Fruit fly (Drosophila melanogaster): ENCODE data around the gene AlaRS.

AlaRS gene

DNA sequence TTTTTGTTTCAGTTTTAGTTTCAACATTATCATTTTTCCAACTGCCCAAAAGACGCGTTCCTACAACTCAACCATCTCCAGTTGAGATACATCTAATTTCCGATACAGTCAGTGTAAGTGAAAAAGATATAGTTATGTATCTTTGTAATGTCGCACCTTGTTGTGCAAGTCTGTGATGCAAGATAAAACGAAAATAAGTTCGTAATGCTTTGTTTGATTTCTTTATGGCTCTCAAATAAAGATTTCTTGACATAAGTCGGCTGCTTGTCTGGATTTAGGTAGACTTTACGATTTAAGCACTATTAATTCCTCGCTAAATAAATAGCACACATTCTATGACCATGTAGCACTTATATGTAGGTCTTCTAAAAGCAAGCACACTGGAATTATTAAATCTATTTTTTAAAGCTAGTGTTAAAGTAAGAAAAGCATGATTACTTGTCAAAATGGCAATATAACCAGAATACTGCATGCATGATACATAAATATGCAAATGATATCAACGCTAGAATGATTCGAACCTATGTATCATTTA is 3.5 kb upstream of the AlaRS start:
- TF ChIP-seq CG17801 (GFP tag; optimal IDR thresholded peaks at IDR 0.05; ENCODE audit: partially characterized antibody): no peak

- peak; percentile 98 for TF ChIP-seq CG17801 (GFP tag; optimal IDR thresholded peaks at IDR 0.05; ENCODE audit: partially characterized antibody)
These were observed 2.6 kb upstream of the AlaRS start, which contains the start of the genes Dad1 and CG13384 for dm6 chr2L:8384108-8384601. Gene Dad1, minus strand, starts transcription at chr2L:8384137. Gene CG13384, plus strand, starts transcription at chr2L:8384455.

dm6 chr2L:8382646-8383045 is 1.1 kb upstream of the AlaRS start, which contains the start of the genes CG13392 and Rcd4:
Gene CG13392, minus strand, starts transcription at chr2L:8382807.
Gene Rcd4, plus strand, starts transcription at chr2L:8382861.
- TF ChIP-seq CG17801 (GFP tag; optimal IDR thresholded peaks at IDR 0.05; ENCODE audit: partially characterized antibody): peak; percentile 63

DNA sequence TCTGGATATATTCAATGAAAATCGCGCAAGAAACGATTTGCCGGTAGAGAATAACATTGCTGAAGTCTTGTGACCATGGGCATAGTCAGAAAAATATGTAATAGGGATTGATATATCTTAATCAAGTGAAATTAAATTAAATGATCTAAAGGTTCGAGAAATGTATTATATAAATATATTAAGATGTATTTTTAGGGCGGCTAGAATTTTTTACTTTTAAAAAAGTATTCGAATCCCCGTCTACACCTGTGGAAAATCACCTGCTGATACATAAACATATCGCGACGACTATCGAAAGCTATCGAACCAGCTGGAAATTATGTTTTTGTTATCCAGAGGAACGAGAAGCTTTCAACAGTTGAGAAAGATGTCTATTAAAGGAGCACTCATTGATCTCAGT is 4.8 kb downstream of the AlaRS start, which contains the start of the genes CG13390 and CG17294:
TSS of gene CG13390 (minus strand) at position 81 of the 400 bp plus-strand sequence.
TSS of gene CG17294 (plus strand) at position 319 of the 400 bp plus-strand sequence.
- TF ChIP-seq CG17801 (GFP tag; optimal IDR thresholded peaks at IDR 0.05; ENCODE audit: partially characterized antibody): peak; percentile 100

dm6 chr2L:8374235-8374634 is 7.3 kb downstream of the AlaRS start, which contains the start of gene Wdr82:
Gene Wdr82, plus strand, starts transcription at chr2L:8374461.
- TF ChIP-seq CG17801 (GFP tag; optimal IDR thresholded peaks at IDR 0.05; ENCODE audit: partially characterized antibody): peak; percentile 12

- TF ChIP-seq CG17801 (GFP tag; optimal IDR thresholded peaks at IDR 0.05; ENCODE audit: partially characterized antibody): no peak
These were observed 9.3 kb downstream of the AlaRS start for dm6 chr2L:8372248-8372647.

- TF ChIP-seq CG17801 (GFP tag; optimal IDR thresholded peaks at IDR 0.05; ENCODE audit: partially characterized antibody): peak; percentile 49
These were observed 10.1 kb downstream of the AlaRS start for dm6 chr2L:8371354-8371937.

- peak; percentile 80 for TF ChIP-seq CG17801 (GFP tag; optimal IDR thresholded peaks at IDR 0.05; ENCODE audit: partially characterized antibody)
These were observed 10.9 kb downstream of the AlaRS start, which contains the start of gene CG17292 for dm6 chr2L:8370364-8371326. Gene CG17292, plus strand, starts transcription at chr2L:8370454.

DNA sequence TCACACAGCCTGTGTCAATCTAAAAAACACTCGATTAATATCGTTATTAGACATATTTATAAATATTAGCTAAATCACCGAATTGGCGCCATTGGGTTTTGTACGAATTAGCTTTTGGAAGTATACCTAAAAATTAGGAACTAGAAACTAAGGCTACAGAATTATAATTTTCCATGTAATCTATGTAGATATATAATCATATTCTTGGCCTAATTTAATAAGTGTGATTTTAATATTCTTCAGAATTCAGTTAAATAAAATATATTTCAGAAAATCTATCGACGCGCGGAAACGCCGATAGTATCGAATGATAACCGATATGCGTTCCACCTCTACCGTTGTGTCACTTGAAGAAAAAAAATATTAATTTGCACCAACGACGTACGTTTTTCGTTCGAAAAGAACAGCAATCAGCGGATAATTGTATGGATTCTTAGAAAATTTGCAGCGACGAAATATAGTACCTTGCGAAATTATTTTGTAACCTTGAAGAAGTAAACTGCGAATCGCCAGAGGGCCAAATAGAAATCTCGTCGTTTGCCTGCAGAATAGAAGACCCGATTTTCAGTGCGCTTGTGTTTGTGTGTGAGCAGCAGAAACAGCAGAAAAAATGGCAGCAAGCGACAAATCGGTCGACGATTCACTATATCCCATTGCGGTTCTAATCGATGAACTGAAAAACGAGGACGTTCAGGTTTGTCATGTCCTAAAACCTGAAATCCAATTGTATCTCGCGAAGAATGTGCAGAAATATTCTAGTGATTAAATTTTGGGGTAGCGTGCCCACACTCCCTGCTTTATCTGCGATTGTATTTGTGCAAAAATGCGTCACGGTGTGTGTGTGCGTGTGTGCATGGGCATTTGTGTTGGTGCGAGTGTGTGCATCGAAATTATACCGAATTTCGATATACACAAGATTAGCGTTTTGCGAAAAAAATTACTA is 15.6 kb downstream of the AlaRS start, which contains the start of gene Pp2A-29B:
TSS of gene Pp2A-29B (plus strand) at position 338 of the 943 bp plus-strand sequence.
- peak; percentile 32 for TF ChIP-seq CG17801 (GFP tag; optimal IDR thresholded peaks at IDR 0.05; ENCODE audit: partially characterized antibody)

DNA sequence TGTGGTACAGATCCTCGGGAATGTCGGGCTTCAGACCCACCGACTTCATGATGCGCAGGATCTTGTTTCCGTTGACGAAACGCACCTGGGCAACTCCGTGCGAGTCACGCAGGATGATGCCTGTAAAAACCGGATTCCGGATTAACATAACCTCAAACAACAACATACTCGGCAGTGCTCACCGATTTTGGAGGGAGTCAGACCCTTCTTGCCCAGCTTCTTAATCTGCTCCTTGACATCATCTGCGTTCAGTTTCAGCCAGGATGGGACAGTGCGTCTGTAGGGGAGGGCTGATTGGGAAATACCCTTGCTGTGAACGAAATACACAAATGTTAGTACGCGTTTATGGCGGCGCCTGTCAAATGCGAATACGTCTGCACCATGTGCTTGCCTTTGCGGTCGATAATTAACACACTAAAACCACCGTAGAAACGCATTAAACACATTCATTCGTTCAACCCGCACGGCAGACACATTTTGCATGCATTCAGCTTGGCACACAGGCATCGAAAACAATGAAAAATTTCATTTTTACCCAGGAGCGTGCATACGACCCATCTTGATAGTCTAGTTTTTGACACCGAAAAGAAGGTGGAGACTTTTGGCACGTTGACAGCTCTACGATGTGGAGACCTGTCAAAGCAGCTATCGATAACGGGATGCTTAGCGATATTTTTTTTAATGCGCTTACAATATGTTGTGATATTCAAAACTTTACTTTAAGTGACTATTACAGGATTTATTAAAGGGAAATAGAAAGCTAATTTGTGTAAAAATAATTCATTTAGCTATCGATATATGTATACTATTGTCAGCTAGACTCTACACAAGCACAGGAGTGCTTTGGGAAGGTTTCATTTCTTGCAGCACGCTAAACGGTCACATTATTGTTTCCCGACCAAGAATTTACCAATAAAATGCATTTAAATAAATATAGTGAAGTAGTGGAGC is 17.3 kb downstream of the AlaRS start, which contains the start of the genes RpS13 and CSN8:
TSS of gene RpS13 (minus strand) at position 657 of the 951 bp plus-strand sequence.
TSS of gene CSN8 (plus strand) at position 850 of the 951 bp plus-strand sequence.
- peak; percentile 53 for TF ChIP-seq CG17801 (GFP tag; optimal IDR thresholded peaks at IDR 0.05; ENCODE audit: partially characterized antibody)

- TF ChIP-seq CG17801 (GFP tag; optimal IDR thresholded peaks at IDR 0.05; ENCODE audit: partially characterized antibody): no peak
These were observed 18.6 kb downstream of the AlaRS start for dm6 chr2L:8362955-8363285.

DNA sequence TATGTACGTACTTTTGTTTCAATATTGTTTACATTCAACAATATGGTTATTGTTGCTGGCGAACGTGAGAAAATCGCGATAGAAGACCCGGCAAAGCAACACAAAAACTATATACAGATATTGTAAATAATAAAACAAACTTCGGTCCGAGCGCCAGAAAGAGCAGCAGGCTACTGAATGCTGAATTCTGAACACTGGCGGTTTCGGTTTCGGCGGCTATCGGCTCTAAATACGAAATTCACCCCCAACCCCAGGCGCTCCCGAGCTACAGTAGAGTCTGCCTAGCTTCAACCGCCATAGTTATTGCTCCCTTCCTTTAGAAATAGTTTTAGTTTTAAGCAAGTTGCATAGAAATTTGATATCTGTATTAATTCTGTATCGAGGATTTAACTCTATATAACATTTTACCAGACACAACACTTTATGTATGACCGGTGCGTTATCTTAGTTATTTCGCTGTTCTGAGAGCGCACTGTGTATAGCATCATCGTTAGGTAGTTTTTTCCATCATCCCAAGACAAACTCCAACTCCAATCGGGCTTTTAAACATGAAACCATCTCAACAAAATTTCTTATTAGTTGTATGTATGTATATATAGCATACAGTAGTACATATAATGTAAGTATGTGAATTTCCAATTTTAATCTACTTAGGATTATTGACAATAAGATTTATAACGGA is 19.1 kb downstream of the AlaRS start, which contains the start of gene CG7627:
TSS of gene CG7627 (minus strand) at position 197 of the 682 bp plus-strand sequence.
- TF ChIP-seq CG17801 (GFP tag; optimal IDR thresholded peaks at IDR 0.05; ENCODE audit: partially characterized antibody): peak; percentile 63

All from ovary, adult (tissue).